Worm (Caenorhabditis elegans): ENCODE measurements around the gene C17F4.11.
"Not testable (repeated sequence)": the region's sequence is repeated elsewhere in the genome, so short reads cannot be mapped to it uniquely, and the experiment has no call there.

C17F4.11 gene

DNA sequence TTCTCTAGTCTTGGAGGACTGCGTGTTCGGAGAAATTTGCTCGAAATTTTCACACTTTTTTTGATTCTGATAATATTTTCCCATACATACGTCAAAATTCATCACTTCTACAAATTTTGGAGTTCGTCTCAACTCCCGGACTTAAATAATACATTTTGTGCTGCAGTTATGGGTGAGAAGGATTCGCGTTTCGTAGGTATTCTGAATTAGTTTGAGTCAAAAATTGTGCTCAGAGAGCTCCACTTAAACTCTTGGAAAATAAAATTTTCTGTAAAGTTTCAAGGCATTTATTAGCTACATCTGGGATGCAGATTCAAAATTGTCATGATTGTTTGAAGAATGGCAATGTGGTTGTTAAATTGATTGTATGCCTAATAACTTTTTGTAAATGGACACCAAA lies 23.4 kb upstream of the C17F4.11 start, which contains the start of gene ZC239.4:
Gene ZC239.4 (plus strand): TSS at position 301 of the 400 bp plus-strand sequence.
- TF ChIP-seq nhr-76 (tag; optimal IDR thresholded peaks at IDR 0.05) (no peak), nhr-28 (tag; optimal IDR thresholded peaks at IDR 0.05) (no peak), nhr-237 (tag; optimal IDR thresholded peaks at IDR 0.05) (no peak), elt-1 (tag; optimal IDR thresholded peaks at IDR 0.05) (no peak), nfya-1 (tag; optimal IDR thresholded peaks at IDR 0.05; ENCODE audit: insufficient read depth) (no peak), nhr-12 (tag; optimal IDR thresholded peaks at IDR 0.05) (no peak), lsy-12 (tag; optimal IDR thresholded peaks at IDR 0.05) (no peak), unc-39 (tag; optimal IDR thresholded peaks at IDR 0.05) (no peak), elt-3 (tag; optimal IDR thresholded peaks at IDR 0.05) (no peak), nhr-11 (tag; optimal IDR thresholded peaks at IDR 0.05) (no peak), nhr-25 (tag; optimal IDR thresholded peaks at IDR 0.05) (no peak), ceh-9 (tag; optimal IDR thresholded peaks at IDR 0.05) (no peak), egl-5 (tag; optimal IDR thresholded peaks at IDR 0.05) (no peak), ztf-4 (tag; optimal IDR thresholded peaks at IDR 0.05) (no peak), ama-1 (optimal IDR thresholded peaks at IDR 0.05) (no peak), ceh-82 (tag; optimal IDR thresholded peaks at IDR 0.05) (no peak), skn-1 (tag; optimal IDR thresholded peaks at IDR 0.05) (no peak), ceh-16 (tag; optimal IDR thresholded peaks at IDR 0.05) (no peak), mml-1 (tag; optimal IDR thresholded peaks at IDR 0.05) (no peak)

DNA sequence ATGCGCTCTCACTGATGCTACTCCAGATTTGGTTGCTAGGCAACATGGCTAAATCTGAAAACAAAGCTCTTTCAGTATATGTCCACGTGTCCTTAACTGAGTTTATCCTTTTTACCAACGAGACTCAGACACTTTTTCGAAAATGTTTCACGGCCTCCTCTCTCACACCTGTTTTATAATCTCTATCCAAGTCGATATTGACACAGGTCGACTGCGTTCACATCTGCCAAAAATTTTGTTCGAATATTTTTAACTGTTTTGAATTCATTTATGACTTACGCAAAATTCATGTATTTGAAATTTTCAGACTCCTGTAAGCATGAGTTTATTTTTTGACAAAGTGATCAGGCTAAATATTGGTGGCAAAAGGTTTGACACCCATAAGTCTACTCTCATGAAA lies 21.5 kb upstream of the C17F4.11 start, which contains the start of gene ZC239.3:
Gene ZC239.3 (plus strand): TSS at position 301 of the 400 bp plus-strand sequence.
- not testable (repeated sequence) for TF ChIP-seq nhr-28, egl-27, ceh-16 (tag; optimal IDR thresholded peaks at IDR 0.05)

DNA sequence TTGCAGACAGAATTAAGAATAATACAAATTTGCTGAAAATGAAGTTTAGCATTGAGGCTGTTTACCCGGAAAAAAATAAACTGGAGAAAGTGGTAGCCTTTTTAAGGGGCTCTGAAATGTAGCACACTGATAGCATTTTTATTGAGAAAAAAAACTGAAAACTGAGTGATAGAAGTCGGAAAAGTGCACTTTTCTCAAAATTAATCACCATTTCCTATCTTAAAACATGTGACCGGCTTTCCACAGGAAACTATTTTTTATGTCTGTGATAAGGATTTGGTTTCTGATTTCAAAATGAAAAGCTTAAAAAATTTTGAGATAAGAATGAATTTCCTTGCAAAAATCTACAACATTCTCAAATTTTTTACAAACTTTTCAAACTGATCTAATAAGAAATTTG lies 16.5 kb upstream of the C17F4.11 start, which contains the start of gene ZC239.22:
Gene ZC239.22 (minus strand): TSS at position 101 of the 400 bp plus-strand sequence.
- TF ChIP-seq unc-62 (GFP tag; optimal IDR thresholded peaks at IDR 0.05): no peak
- TF ChIP-seq eor-1 (tag; optimal IDR thresholded peaks at IDR 0.05): no peak
- TF ChIP-seq elt-2 (tag; optimal IDR thresholded peaks at IDR 0.05): peak; percentile 15

DNA sequence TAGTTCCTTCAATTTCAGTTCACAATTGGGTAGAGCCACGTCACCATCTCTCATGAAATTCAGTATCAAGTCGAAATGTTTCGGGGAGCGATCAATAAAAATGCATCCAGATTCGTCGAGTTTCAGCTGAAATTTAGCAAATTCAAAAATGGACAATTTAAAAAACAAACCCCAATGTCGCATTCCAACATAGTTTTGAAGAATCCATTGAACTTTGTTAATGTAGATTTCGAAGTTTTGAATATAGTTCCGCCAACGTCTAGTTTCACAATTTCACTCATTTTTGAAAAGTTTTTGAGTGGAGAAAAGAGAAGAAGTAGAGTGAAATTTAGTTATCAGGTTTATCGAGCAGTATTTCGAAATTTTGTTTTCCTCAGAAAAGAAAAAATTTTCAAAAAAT lies 15.5 kb upstream of the C17F4.11 start, which contains the start of gene ZC239.14:
Gene ZC239.14 (minus strand): TSS at position 305 of the 400 bp plus-strand sequence.
- no peak for TF ChIP-seq nhr-77 (tag; optimal IDR thresholded peaks at IDR 0.05)
- TF ChIP-seq nhr-23 (tag; optimal IDR thresholded peaks at IDR 0.05): no peak
- TF ChIP-seq ceh-9 (tag; optimal IDR thresholded peaks at IDR 0.05): no peak
- no peak for TF ChIP-seq mml-1 (tag; optimal IDR thresholded peaks at IDR 0.05)
- TF ChIP-seq lsy-12 (tag; optimal IDR thresholded peaks at IDR 0.05): no peak
- TF ChIP-seq nhr-11 (tag; optimal IDR thresholded peaks at IDR 0.05): no peak
- no peak for TF ChIP-seq elt-3 (tag; optimal IDR thresholded peaks at IDR 0.05)
- TF ChIP-seq elt-2 (tag; optimal IDR thresholded peaks at IDR 0.05): no peak
- no peak for TF ChIP-seq aly-2 (tag; optimal IDR thresholded peaks at IDR 0.05)
- no peak for TF ChIP-seq tbx-2 (tag; optimal IDR thresholded peaks at IDR 0.05)
- no peak for TF ChIP-seq daf-12 (tag; optimal IDR thresholded peaks at IDR 0.05)
- TF ChIP-seq ceh-28 (tag; optimal IDR thresholded peaks at IDR 0.05): no peak
- TF ChIP-seq egl-5 (tag; optimal IDR thresholded peaks at IDR 0.05): no peak
- no peak for TF ChIP-seq lin-15B (tag; optimal IDR thresholded peaks at IDR 0.05)
- TF ChIP-seq pha-4 (tag; optimal IDR thresholded peaks at IDR 0.05): no peak
- TF ChIP-seq nfya-1 (tag; optimal IDR thresholded peaks at IDR 0.05; ENCODE audit: insufficient read depth): no peak

DNA sequence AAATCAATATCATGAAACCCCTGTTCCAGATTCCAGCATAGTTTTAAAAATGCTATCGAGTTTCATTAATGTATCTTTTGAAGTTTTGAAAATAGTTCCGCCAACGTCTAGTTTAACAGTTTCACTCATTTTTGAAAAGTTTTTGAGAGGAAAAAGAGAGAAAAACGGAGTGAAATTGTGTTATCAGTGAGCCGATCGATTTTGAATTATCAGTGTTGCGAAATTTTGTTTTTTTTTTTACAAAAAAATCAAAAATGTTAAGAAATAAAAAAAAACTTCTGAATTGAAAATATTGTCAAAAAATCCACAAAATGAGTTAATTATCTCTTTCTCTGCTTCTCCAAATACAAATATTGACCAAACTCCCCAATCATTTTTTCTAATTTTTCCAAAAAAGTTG lies 14.6 kb upstream of the C17F4.11 start, which contains the start of gene ZC239.13:
Gene ZC239.13 (minus strand): TSS at position 154 of the 400 bp plus-strand sequence.
- TF ChIP-seq aly-2 (tag; optimal IDR thresholded peaks at IDR 0.05) (no peak), R02D3.7 (tag; optimal IDR thresholded peaks at IDR 0.05) (no peak), elt-2 (tag; optimal IDR thresholded peaks at IDR 0.05) (peak; percentile 39)

DNA sequence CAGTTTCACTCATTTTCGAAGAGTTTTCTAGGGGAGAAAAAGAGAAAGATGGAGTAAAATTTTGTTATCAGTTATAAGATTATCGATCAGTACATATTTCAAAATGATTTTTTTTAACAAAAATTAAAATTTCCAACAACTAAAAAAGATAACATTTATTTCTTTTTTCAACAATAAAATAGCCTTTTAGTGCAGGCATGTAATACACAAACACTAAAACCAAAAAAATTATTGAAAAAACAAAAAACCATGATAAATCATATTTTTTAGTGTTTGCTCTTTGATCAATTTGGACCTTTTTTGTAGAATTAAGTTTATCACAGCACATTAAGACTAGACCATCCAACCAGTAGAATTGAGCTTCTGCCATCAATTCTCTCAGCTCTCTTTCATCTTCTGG lies 12.6 kb upstream of the C17F4.11 start, which contains the start of gene ZC239.15:
Gene ZC239.15 (minus strand): TSS at position 101 of the 400 bp plus-strand sequence.
- TF ChIP-seq elt-2 (tag; optimal IDR thresholded peaks at IDR 0.05): peak; percentile 20
- no peak for TF ChIP-seq sea-2 (GFP tag; optimal IDR thresholded peaks at IDR 0.05)
